Worm (Caenorhabditis elegans): ENCODE data around the gene cdc-25.2.

Gene cdc-25.2

ce11 chrV:1627269-1627668 lies 60.4 kb downstream of the cdc-25.2 start:
- TF ChIP-seq pha-4 (tag; optimal IDR thresholded peaks at IDR 0.05), result peak; percentile 61
- TF ChIP-seq nhr-28 (tag; optimal IDR thresholded peaks at IDR 0.05), result peak; percentile 94
- no peak for TF ChIP-seq nhr-76 (tag; optimal IDR thresholded peaks at IDR 0.05)
- peak; percentile 15 for TF ChIP-seq elt-1 (tag; optimal IDR thresholded peaks at IDR 0.05; ENCODE audit: borderline replicate concordance, insufficient read depth)
- peak; percentile 69 for TF ChIP-seq mep-1 (tag; optimal IDR thresholded peaks at IDR 0.05)
- TF ChIP-seq unc-39 (tag; optimal IDR thresholded peaks at IDR 0.05), result no peak
- TF ChIP-seq lin-13 (tag; optimal IDR thresholded peaks at IDR 0.05), result no peak
- TF ChIP-seq ces-1 (GFP tag; optimal IDR thresholded peaks at IDR 0.05), result no peak
- no peak for TF ChIP-seq tbx-8 (GFP tag; optimal IDR thresholded peaks at IDR 0.05)
- peak; percentile 12 for TF ChIP-seq unc-62 (GFP tag; optimal IDR thresholded peaks at IDR 0.05)
- no peak for TF ChIP-seq bed-3 (GFP tag; optimal IDR thresholded peaks at IDR 0.05)
- TF ChIP-seq nhr-237 (tag; optimal IDR thresholded peaks at IDR 0.05), result no peak
- peak; percentile 72 for TF ChIP-seq ham-2 (GFP tag; optimal IDR thresholded peaks at IDR 0.05)
- TF ChIP-seq elt-3 (tag; optimal IDR thresholded peaks at IDR 0.05), result no peak
- TF ChIP-seq snpc-4 (tag; optimal IDR thresholded peaks at IDR 0.05), result no peak
- no peak for TF ChIP-seq sem-2 (GFP tag; optimal IDR thresholded peaks at IDR 0.05)
- TF ChIP-seq unc-120 (tag; optimal IDR thresholded peaks at IDR 0.05; ENCODE audit: poor library complexity, severe bottlenecking), result no peak
- no peak for TF ChIP-seq lsy-2 (tag; optimal IDR thresholded peaks at IDR 0.05)
- TF ChIP-seq ceh-43 (GFP tag; optimal IDR thresholded peaks at IDR 0.05), result no peak
- TF ChIP-seq blmp-1 (tag; optimal IDR thresholded peaks at IDR 0.05), result no peak

ce11 chrV:1629329-1629728 lies 62.5 kb downstream of the cdc-25.2 start, which contains the start of gene nhr-238:
nhr-238 (minus strand) TSS chrV:1629432.
- TF ChIP-seq nhr-28 (tag; optimal IDR thresholded peaks at IDR 0.05), result peak; percentile 52
- no peak for TF ChIP-seq nhr-76 (tag; optimal IDR thresholded peaks at IDR 0.05)

- TF ChIP-seq hlh-1 (tag; optimal IDR thresholded peaks at IDR 0.05) (no peak), nhr-2 (tag; optimal IDR thresholded peaks at IDR 0.05) (no peak), lin-32 (GFP tag; optimal IDR thresholded peaks at IDR 0.05) (no peak), bed-3 (GFP tag; optimal IDR thresholded peaks at IDR 0.05) (no peak), ham-2 (GFP tag; optimal IDR thresholded peaks at IDR 0.05) (no peak), lin-13 (tag; optimal IDR thresholded peaks at IDR 0.05) (no peak), nhr-76 (tag; optimal IDR thresholded peaks at IDR 0.05) (no peak), mab-5 (tag; optimal IDR thresholded peaks at IDR 0.05) (no peak), sptf-1 (tag; optimal IDR thresholded peaks at IDR 0.05) (no peak), ceh-43 (GFP tag; optimal IDR thresholded peaks at IDR 0.05) (no peak)
Measured at ce11 chrV:1631148-1631547, 64.3 kb downstream of the cdc-25.2 start, which contains the start of gene Y46H3D.8. Y46H3D.8 (minus strand) TSS chrV:1631248.

ce11 chrV:1631717-1632116 lies 64.8 kb downstream of the cdc-25.2 start, which contains the start of gene irld-17:
irld-17 (plus strand) TSS chrV:1632017.
- TF ChIP-seq zip-8 (tag; optimal IDR thresholded peaks at IDR 0.05), result no peak

Measured in whole organism, mixed stage, embryonic.